Worm (Caenorhabditis elegans) whole organism, L1 larva: Measurements from ENCODE around the gene Y110A2AR.1.

Experiments used
- aha-1 ChIP-seq: fragments of 150-350 bp; optimal IDR thresholded peaks from 2 replicates; lab custom pipeline; 2014; ENCODE audit warnings: missing biosample characterization, missing genetic modification characterization
- ceh-82 ChIP-seq, 3 experiments: fragments of 150-350 bp in 1 of 3; sonication (generic microtip) in 2 of 3; optimal IDR thresholded peaks; 2 replicates each; lab custom pipeline; 2014 to 2017; ENCODE audit warnings: missing biosample characterization in 3 of 3, missing genetic modification characterization in 3 of 3
- unc-62 ChIP-seq: fragments of 150-350 bp; optimal IDR thresholded peaks from 2 replicates; lab custom pipeline; 2014; ENCODE audit warnings: missing biosample characterization, missing genetic modification reagents, missing genetic modification characterization
- ztf-11 ChIP-seq, 2 experiments: sonication (generic microtip); optimal IDR thresholded peaks; 2 replicates each; lab custom pipeline; 2016 to 2017; ENCODE audit warnings: missing genetic modification characterization in 2 of 2, missing biosample characterization in 1 of 2, missing compliant biosample characterization in 1 of 2

ce11 chrII:2923617-2924016 is 4.1 kb downstream of the Y110A2AR.1 start, which contains the start of gene ZK355.2:
- TF ChIP-seq aha-1 (tag; lab: Kevin White, UChicago) (no peak), ztf-11 (tag; optimal IDR thresholded peaks at IDR 0.05; lab: Kevin White, UChicago) (no peak), ceh-82 (tag; optimal IDR thresholded peaks at IDR 0.05; lab: Kevin White, UChicago) (no peak), unc-62 (GFP tag; lab: Kevin White, UChicago) (no peak)
